Worm (Caenorhabditis elegans) whole organism, L3 larva: ENCODE results near the gene C35D10.7.

Source experiments
- aly-2 ChIP-seq: fragments of 150-350 bp; optimal IDR thresholded peaks from 2 replicates; lab custom pipeline; 2014; ENCODE audit warnings: missing biosample characterization, missing genetic modification characterization
- ceh-16 ChIP-seq: sonication (generic microtip); optimal IDR thresholded peaks from 2 replicates; lab custom pipeline; 2017; ENCODE audit warnings: missing biosample characterization, missing genetic modification characterization
- ceh-82 ChIP-seq: fragments of 150-350 bp; optimal IDR thresholded peaks from 2 replicates; lab custom pipeline; 2014; ENCODE audit warnings: missing biosample characterization, missing genetic modification characterization
- egl-27 ChIP-seq: sonication (generic microtip); optimal IDR thresholded peaks from 4 replicates; lab custom pipeline; 2017; ENCODE audit warnings: missing biosample characterization, missing genetic modification reagents, missing genetic modification characterization
- lin-15B ChIP-seq: fragments of 150-350 bp; optimal IDR thresholded peaks from 2 replicates; lab custom pipeline; 2014; ENCODE audit warnings: missing biosample characterization, missing genetic modification characterization
- mdl-1 ChIP-seq: fragments of 150-350 bp; optimal IDR thresholded peaks from 2 replicates; lab custom pipeline; 2014; ENCODE audit warnings: missing biosample characterization, missing genetic modification characterization
- nfya-1 ChIP-seq: sonication (generic microtip); optimal IDR thresholded peaks from 2 replicates; lab custom pipeline; 2017; ENCODE audit warnings: missing genetic modification characterization, mild to moderate bottlenecking, missing compliant biosample characterization, antibody characterized with exemption, moderate library complexity; ENCODE audit not compliant: insufficient read depth
- nhr-11 ChIP-seq: fragments of 150-350 bp; optimal IDR thresholded peaks from 2 replicates; lab custom pipeline; 2014; ENCODE audit warnings: missing biosample characterization, missing genetic modification characterization
- nhr-12 ChIP-seq: fragments of 150-350 bp; optimal IDR thresholded peaks from 2 replicates; lab custom pipeline; 2014; ENCODE audit warnings: missing biosample characterization, missing genetic modification characterization
- nhr-76 ChIP-seq: fragments of 150-350 bp; sonication (generic microtip); optimal IDR thresholded peaks from 5 replicates; lab custom pipeline; 2014; ENCODE audit warnings: missing biosample characterization, missing genetic modification characterization
- snpc-4 ChIP-seq: fragments of 150-350 bp; optimal IDR thresholded peaks from 2 replicates; lab custom pipeline; 2014; ENCODE audit warnings: missing biosample characterization, missing genetic modification characterization
- unc-62 ChIP-seq: fragments of 150-350 bp; sonication (generic microtip); optimal IDR thresholded peaks from 4 replicates; lab custom pipeline; 2014; ENCODE audit warnings: missing biosample characterization, missing genetic modification reagents, missing genetic modification characterization
- ztf-11 ChIP-seq: fragments of 150-350 bp; optimal IDR thresholded peaks from 2 replicates; lab custom pipeline; 2014; ENCODE audit warnings: missing biosample characterization, missing genetic modification characterization

ce11 chrIII:4861744-4862401 is 5.9 kb downstream of the C35D10.7 start, which contains the start of the genes C35D10.10 and C35D10.5:
- TF ChIP-seq aly-2 (tag; lab: Kevin White, UChicago) (no peak), lin-15B (tag; lab: Kevin White, UChicago) (peak; percentile 1), nhr-12 (tag; lab: Kevin White, UChicago) (no peak), unc-62 (GFP tag; lab: Kevin White, UChicago) (no peak), snpc-4 (tag; lab: Kevin White, UChicago) (no peak), nhr-76 (tag; lab: Kevin White, UChicago) (no peak), mdl-1 (no peak), ztf-11 (tag; lab: Kevin White, UChicago) (no peak), nfya-1 (tag; lab: Kevin White, UChicago) (no peak), ceh-82 (tag; lab: Kevin White, UChicago) (no peak), egl-27 (tag; lab: Kevin White, UChicago) (no peak), nhr-11 (no peak), ceh-16 (tag; lab: Kevin White, UChicago) (no peak)
